Worm (Caenorhabditis elegans): Measurements from ENCODE around the gene F38B6.8.
A peak's percentile ranks its signal among the peaks of the same experiment; 100 is the strongest.

The F38B6.8 gene

DNA sequence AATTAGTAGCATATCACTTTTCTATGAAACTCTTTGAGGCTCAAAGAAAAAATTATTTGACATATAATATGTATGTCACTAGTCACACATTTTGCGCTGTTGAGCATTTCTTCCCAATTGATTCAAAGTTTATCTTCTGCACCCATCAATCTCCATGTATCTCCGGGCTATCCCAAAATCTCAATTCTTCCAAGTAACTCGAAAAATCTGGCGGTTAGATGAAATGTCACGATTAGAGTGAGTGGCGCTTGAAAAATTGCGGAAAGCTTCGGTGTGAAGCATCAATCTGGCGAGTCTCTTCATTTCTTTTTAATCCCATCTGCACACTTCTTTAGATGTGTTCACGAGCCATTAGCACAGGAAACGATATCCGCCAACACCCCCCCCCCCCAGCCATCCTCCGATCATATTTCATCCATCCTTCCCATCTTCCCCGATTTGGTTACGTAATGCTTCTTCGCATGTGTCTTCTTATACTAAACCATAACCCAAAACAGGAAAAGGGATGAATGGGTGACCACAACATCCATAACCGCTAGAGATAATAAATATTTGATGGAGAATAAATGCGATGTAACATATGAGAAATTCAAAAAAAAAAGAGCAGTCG lies 6.5 kb upstream of the F38B6.8 start:
- TF ChIP-seq bed-2 (GFP tag; IDR thresholded peaks at IDR 0.05): no peak
- no peak for TF ChIP-seq lsl-1 (GFP tag; optimal IDR thresholded peaks at IDR 0.05)
- no peak for TF ChIP-seq die-1 (tag; optimal IDR thresholded peaks at IDR 0.05)

DNA sequence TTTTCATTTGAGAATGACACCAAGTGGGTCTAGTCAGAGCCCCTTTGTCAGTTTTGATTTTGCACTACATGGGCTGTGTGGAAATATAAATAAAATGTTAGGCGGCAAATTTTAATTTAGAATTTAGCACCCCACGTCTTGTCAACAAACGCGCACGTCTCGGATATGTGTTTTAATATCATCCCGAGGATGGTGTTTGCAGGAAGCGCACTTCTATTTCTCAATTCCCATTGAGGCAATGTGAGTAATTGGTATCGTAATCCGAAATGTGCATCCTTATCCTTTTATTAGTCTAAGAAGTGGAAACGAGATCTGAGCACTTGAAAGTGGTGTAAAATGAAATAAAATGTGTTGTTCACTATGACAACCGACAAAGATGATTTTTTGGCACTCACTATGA lies 5.2 kb upstream of the F38B6.8 start:
- no peak for TF ChIP-seq athp-1 (tag; optimal IDR thresholded peaks at IDR 0.05)
- no peak for TF ChIP-seq aptf-3 (GFP tag; IDR thresholded peaks at IDR 0.05)
- TF ChIP-seq nfyb-1 (GFP tag; IDR thresholded peaks at IDR 0.05): no peak
- TF ChIP-seq ekl-4 (GFP tag; IDR thresholded peaks at IDR 0.05): no peak
- TF ChIP-seq unc-62 (GFP tag; optimal IDR thresholded peaks at IDR 0.05): no peak
- TF ChIP-seq F10E7.11 (tag; optimal IDR thresholded peaks at IDR 0.05): no peak
- TF ChIP-seq lin-54 (GFP tag; optimal IDR thresholded peaks at IDR 0.05): no peak
- no peak for TF ChIP-seq tlf-1 (GFP tag; optimal IDR thresholded peaks at IDR 0.05)
- no peak for TF ChIP-seq fkh-3 (tag; optimal IDR thresholded peaks at IDR 0.05)
- no peak for TF ChIP-seq ZK185.1 (tag; optimal IDR thresholded peaks at IDR 0.05; ENCODE audit: poor library complexity, severe bottlenecking)
- TF ChIP-seq C17E4.6 (GFP tag; IDR thresholded peaks at IDR 0.05): no peak
- TF ChIP-seq F23B12.7 (tag; optimal IDR thresholded peaks at IDR 0.05; ENCODE audit: insufficient read depth): no peak
- TF ChIP-seq B0019.2 (GFP tag; conservative IDR thresholded peaks at IDR 0.05): no peak
- TF ChIP-seq hrde-1 (tag; optimal IDR thresholded peaks at IDR 0.05; ENCODE audit: borderline replicate concordance): no peak
- no peak for TF ChIP-seq K12H6.12 (tag; optimal IDR thresholded peaks at IDR 0.05)
- TF ChIP-seq lin-35 (GFP tag; optimal IDR thresholded peaks at IDR 0.05): no peak

DNA sequence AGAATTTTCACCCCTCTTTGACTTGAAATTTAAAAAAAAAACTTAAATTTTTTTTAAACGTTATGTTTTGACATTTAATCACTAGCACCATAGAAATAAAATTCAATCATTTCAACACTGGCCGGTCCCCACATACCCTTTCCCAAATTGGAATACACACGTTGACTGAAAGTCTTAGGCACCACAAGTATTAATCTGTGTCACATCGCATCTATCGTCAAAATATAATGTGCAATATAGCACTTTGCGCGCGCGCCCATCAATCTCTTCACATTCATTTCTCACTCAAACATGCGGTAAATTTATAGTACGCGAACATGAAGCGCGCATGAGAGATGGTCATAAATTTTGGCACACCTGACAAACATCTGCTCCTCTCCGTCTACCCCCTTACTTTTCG lies 4.8 kb upstream of the F38B6.8 start:
- TF ChIP-seq rec-8 (tag; optimal IDR thresholded peaks at IDR 0.05) (no peak), B0261.1 (tag; optimal IDR thresholded peaks at IDR 0.05) (no peak), madf-10 (tag; optimal IDR thresholded peaks at IDR 0.05) (no peak)

DNA sequence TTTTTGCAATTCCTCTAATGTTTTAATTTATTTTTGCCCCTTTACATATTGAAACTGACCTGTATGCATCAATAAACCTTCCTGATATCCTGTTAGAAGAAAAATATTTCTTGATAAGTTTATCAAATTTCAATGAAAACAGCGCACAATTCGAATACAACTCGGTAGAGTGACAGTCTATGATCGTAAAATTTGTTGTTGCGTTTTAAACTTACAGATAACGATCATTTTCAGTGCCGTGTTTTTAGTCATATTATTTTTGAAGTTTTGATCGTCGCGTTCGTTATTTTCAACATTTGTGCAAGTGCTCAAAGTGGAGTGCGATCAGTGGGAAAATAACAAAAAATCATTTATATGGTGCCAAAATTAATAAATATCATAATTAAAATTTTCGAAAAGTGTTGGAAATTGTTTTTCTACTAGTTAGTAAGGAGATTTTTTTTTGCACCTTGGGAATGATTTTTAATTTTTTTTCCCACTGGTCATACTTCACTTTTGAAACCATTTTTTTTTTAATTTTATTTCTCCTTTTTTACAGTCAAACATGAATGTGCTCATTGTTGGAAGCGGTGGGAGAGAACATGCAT lies 8.2 kb downstream of the F38B6.8 start, which contains the start of gene F38B6.4:
Gene F38B6.4 (plus strand): TSS at position 537 of the 587 bp plus-strand sequence.
- no peak for TF ChIP-seq D2030.7 (GFP tag; IDR thresholded peaks at IDR 0.05)
- no peak for TF ChIP-seq gei-17 (GFP tag; optimal IDR thresholded peaks at IDR 0.05)
- TF ChIP-seq nhr-80 (tag; optimal IDR thresholded peaks at IDR 0.05): peak; percentile 63
- no peak for TF ChIP-seq tbp1 (GFP tag; optimal IDR thresholded peaks at IDR 0.05)
- no peak for TF ChIP-seq mel-28 (tag; optimal IDR thresholded peaks at IDR 0.05; ENCODE audit: borderline replicate concordance)

DNA sequence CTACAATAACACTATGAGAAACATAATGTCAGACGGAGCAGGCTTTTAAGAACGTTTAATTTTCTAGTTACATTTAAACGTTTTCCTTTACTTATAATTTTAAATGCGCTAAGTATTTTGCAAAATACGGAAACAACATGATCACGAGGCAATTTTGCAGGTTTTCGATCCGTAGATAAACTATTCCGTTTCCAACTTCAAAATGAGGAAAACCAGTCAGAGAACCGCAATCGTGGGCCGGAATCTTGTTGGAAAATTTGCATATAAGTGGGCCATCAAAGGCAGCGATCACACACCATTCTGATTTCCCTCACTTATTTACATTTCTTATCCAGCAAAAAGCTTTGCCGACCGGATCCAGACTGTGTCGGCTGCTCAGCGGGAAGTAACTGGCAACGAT lies 10.1 kb downstream of the F38B6.8 start, which contains the start of gene col-172:
Gene col-172 (plus strand): TSS at position 301 of the 400 bp plus-strand sequence.
- TF ChIP-seq rcor-1 (GFP tag; IDR thresholded peaks at IDR 0.05) (no peak), Y53F4B.3 (GFP tag; IDR thresholded peaks at IDR 0.05) (no peak), bed-1 (GFP tag; IDR thresholded peaks at IDR 0.05) (no peak), ztf-28 (GFP tag; IDR thresholded peaks at IDR 0.05) (no peak), F23B12.7 (tag; optimal IDR thresholded peaks at IDR 0.05; ENCODE audit: insufficient read depth) (no peak), egl-18 (GFP tag; IDR thresholded peaks at IDR 0.05) (no peak), sdz-38 (tag; optimal IDR thresholded peaks at IDR 0.05) (no peak)

Measured in whole organism, young adult.